Worm (Caenorhabditis elegans): ENCODE measurements around the gene unc-4.

DNA sequence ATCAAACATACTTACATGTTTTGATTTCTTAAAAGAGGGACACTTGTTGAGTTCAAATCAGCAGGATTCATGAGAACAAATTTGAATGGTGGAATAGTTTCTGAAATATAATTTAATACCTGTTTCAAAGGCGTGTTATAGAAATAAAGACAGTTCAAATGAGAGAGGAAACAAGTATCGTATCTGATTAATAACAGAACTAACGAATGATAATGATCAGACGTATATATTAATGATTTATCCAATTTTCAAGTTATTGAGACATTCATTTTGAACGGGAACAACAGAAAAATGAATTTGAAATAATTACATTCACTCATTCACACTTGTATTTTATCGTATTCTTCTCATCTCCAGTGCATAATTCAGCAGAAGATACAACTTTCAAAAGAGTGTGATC lies 44.6 kb downstream of the unc-4 start, which contains the start of gene chil-4:
- TF ChIP-seq scrt-1 (GFP tag; IDR thresholded peaks at IDR 0.05) (no peak), ama-1 (optimal IDR thresholded peaks at IDR 0.05) (no peak), tbx-11 (GFP tag; IDR thresholded peaks at IDR 0.05) (no peak), pes-1 (GFP tag; IDR thresholded peaks at IDR 0.05) (no peak), F13C5.2 (tag; optimal IDR thresholded peaks at IDR 0.05) (no peak), ets-7 (tag; optimal IDR thresholded peaks at IDR 0.05) (no peak), ceh-13 (GFP tag; optimal IDR thresholded peaks at IDR 0.05) (no peak), sea-1 (GFP tag; conservative IDR thresholded peaks at IDR 0.05) (no peak), B0310.2 (tag; optimal IDR thresholded peaks at IDR 0.05) (no peak), flt-1 (GFP tag; IDR thresholded peaks at IDR 0.05) (no peak), hmbx-1 (tag; optimal IDR thresholded peaks at IDR 0.05) (no peak), hmg-4 (GFP tag; optimal IDR thresholded peaks at IDR 0.05) (no peak)

Measured in whole organism, early embryonic.